Worm (Caenorhabditis elegans) whole organism, mixed stage, embryonic: ENCODE measurements around the gene unc-26.

ENCODE experiments used
- bed-3 ChIP-seq: fragments of 200-800 bp; sonication (Bioruptor generic); optimal IDR thresholded peaks from 3 replicates; lab custom pipeline; 2018; ENCODE audit warnings: mild to moderate bottlenecking, missing genetic modification characterization, moderate library complexity, missing compliant biosample characterization
- ceh-39 ChIP-seq: fragments of 150-350 bp; optimal IDR thresholded peaks from 2 replicates; lab custom pipeline; 2014; ENCODE audit warnings: missing biosample characterization, missing genetic modification characterization
- ceh-83 ChIP-seq: fragments of 200-800 bp; sonication (Bioruptor generic); optimal IDR thresholded peaks from 2 replicates; lab custom pipeline; 2018; ENCODE audit warnings: mild to moderate bottlenecking, missing genetic modification characterization, missing compliant biosample characterization
- ces-1 ChIP-seq: fragments of 150-350 bp; optimal IDR thresholded peaks from 2 replicates; lab custom pipeline; 2014; ENCODE audit warnings: missing biosample characterization, missing genetic modification reagents, missing genetic modification characterization
- cnd-1 ChIP-seq: fragments of 200-800 bp; sonication (Bioruptor generic); optimal IDR thresholded peaks from 2 replicates; lab custom pipeline; 2018; ENCODE audit warnings: mild to moderate bottlenecking, missing genetic modification characterization, missing compliant biosample characterization
- elt-1 ChIP-seq: sonication (generic microtip); optimal IDR thresholded peaks from 2 replicates; lab custom pipeline; 2017; ENCODE audit warnings: missing genetic modification characterization, mild to moderate bottlenecking, missing compliant biosample characterization, antibody characterized with exemption, moderate library complexity, borderline replicate concordance; ENCODE audit not compliant: insufficient read depth
- elt-3 ChIP-seq: fragments of 150-350 bp; optimal IDR thresholded peaks from 2 replicates; lab custom pipeline; 2014; ENCODE audit warnings: missing biosample characterization, missing genetic modification characterization
- flh-1 ChIP-seq: fragments of 200-800 bp; sonication (Bioruptor generic); optimal IDR thresholded peaks from 2 replicates; lab custom pipeline; 2018; ENCODE audit warnings: mild to moderate bottlenecking, missing genetic modification characterization, moderate library complexity, missing compliant biosample characterization
- ham-2 ChIP-seq: fragments of 200-800 bp; sonication (Bioruptor generic); optimal IDR thresholded peaks from 2 replicates; lab custom pipeline; 2018; ENCODE audit warnings: mild to moderate bottlenecking, missing genetic modification characterization, missing compliant biosample characterization
- hlh-1 ChIP-seq: fragments of 150-350 bp; optimal IDR thresholded peaks from 2 replicates; lab custom pipeline; 2014; ENCODE audit warnings: missing biosample characterization, missing genetic modification reagents, missing genetic modification characterization
- lin-13 ChIP-seq: fragments of 150-350 bp; optimal IDR thresholded peaks from 2 replicates; lab custom pipeline; 2014; ENCODE audit warnings: missing biosample characterization, missing genetic modification characterization
- lin-32 ChIP-seq: fragments of 200-800 bp; sonication (Bioruptor generic); optimal IDR thresholded peaks from 2 replicates; lab custom pipeline; 2018; ENCODE audit warnings: mild to moderate bottlenecking, missing genetic modification characterization, missing compliant biosample characterization
- lsy-2 ChIP-seq: fragments of 150-350 bp; optimal IDR thresholded peaks from 2 replicates; lab custom pipeline; 2014; ENCODE audit warnings: missing biosample characterization, missing genetic modification characterization
- mab-5 ChIP-seq: fragments of 150-350 bp; optimal IDR thresholded peaks from 2 replicates; lab custom pipeline; 2014; ENCODE audit warnings: missing biosample characterization, missing genetic modification characterization
- mep-1 ChIP-seq: fragments of 150-350 bp; optimal IDR thresholded peaks from 2 replicates; lab custom pipeline; 2017; ENCODE audit warnings: missing biosample characterization, missing genetic modification reagents, missing genetic modification characterization, inconsistent platforms
- nhr-12 ChIP-seq: fragments of 150-350 bp; optimal IDR thresholded peaks from 2 replicates; lab custom pipeline; 2014; ENCODE audit warnings: missing biosample characterization, missing genetic modification characterization
- nhr-2 ChIP-seq: fragments of 150-350 bp; optimal IDR thresholded peaks from 2 replicates; lab custom pipeline; 2014; ENCODE audit warnings: missing biosample characterization, missing genetic modification characterization
- nhr-237 ChIP-seq: fragments of 150-350 bp; optimal IDR thresholded peaks from 2 replicates; lab custom pipeline; 2014; ENCODE audit warnings: missing biosample characterization, missing genetic modification characterization
- nhr-28 ChIP-seq: fragments of 150-350 bp; optimal IDR thresholded peaks from 2 replicates; lab custom pipeline; 2014; ENCODE audit warnings: missing biosample characterization, missing genetic modification characterization
- nhr-76 ChIP-seq: sonication (generic microtip); optimal IDR thresholded peaks from 2 replicates; lab custom pipeline; 2017; ENCODE audit warnings: missing biosample characterization, missing genetic modification characterization
- pha-4 ChIP-seq: fragments of 150-350 bp; optimal IDR thresholded peaks from 2 replicates; lab custom pipeline; 2018; ENCODE audit warnings: missing biosample characterization, missing genetic modification reagents, missing genetic modification characterization
- sem-2 ChIP-seq: fragments of 200-800 bp; sonication (Bioruptor generic); optimal IDR thresholded peaks from 2 replicates; lab custom pipeline; 2018; ENCODE audit warnings: mild to moderate bottlenecking, missing genetic modification characterization, missing compliant biosample characterization
- snpc-4 ChIP-seq: fragments of 150-350 bp; optimal IDR thresholded peaks from 2 replicates; lab custom pipeline; 2014; ENCODE audit warnings: missing biosample characterization, missing genetic modification characterization
- sptf-1 ChIP-seq: sonication (generic microtip); optimal IDR thresholded peaks from 2 replicates; lab custom pipeline; 2017; ENCODE audit warnings: mild to moderate bottlenecking, missing genetic modification characterization, moderate library complexity, missing compliant biosample characterization
- tbx-8 ChIP-seq: fragments of 200-800 bp; sonication (Bioruptor generic); optimal IDR thresholded peaks from 2 replicates; lab custom pipeline; 2018; ENCODE audit warnings: mild to moderate bottlenecking, missing genetic modification characterization, moderate library complexity, missing compliant biosample characterization
- unc-120 ChIP-seq: sonication (generic microtip); optimal IDR thresholded peaks from 2 replicates; lab custom pipeline; 2017; ENCODE audit warnings: missing genetic modification characterization, missing compliant biosample characterization; ENCODE audit not compliant: poor library complexity, severe bottlenecking
- unc-62 ChIP-seq: fragments of 150-350 bp; optimal IDR thresholded peaks from 2 replicates; lab custom pipeline; 2014; ENCODE audit warnings: missing biosample characterization, missing genetic modification reagents, missing genetic modification characterization
- zip-8 ChIP-seq: fragments of 150-350 bp; optimal IDR thresholded peaks from 2 replicates; lab custom pipeline; 2014; ENCODE audit warnings: missing biosample characterization, missing genetic modification characterization
- ztf-11 ChIP-seq: fragments of 150-350 bp; optimal IDR thresholded peaks from 2 replicates; lab custom pipeline; 2014; ENCODE audit warnings: missing biosample characterization, missing genetic modification characterization

Gene unc-26

DNA sequence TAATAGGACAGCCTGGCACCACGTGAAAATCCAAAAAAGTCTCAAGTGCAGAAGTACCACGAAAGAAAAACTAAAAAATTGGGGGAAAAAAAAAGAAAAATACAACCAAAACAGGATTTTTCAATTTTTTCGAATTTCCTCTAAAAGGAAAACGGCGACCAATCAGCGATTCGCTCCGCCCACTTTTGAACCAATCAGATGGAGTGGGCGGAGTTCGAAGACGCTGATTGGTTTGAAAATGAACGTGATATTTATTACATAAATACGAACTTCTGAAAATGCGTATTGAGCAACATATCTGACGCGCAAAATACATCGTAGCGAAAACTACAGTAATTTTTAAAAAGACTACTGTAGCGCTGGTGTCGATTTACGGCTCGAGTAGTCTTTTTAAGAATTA, 3.9 kb downstream of the unc-26 start:
- TF ChIP-seq lin-32 (no peak), tbx-8 (no peak), sem-2 (GFP tag; lab: Kevin White, UChicago) (no peak), nhr-2 (tag; lab: Kevin White, UChicago) (no peak), elt-1 (tag; lab: Kevin White, UChicago) (no peak), nhr-28 (no peak), hlh-1 (tag; lab: Kevin White, UChicago) (no peak), snpc-4 (tag; lab: Kevin White, UChicago) (no peak), zip-8 (tag; lab: Kevin White, UChicago) (no peak), ham-2 (no peak), flh-1 (GFP tag; lab: Kevin White, UChicago) (no peak), pha-4 (tag; lab: Kevin White, UChicago) (no peak)

DNA sequence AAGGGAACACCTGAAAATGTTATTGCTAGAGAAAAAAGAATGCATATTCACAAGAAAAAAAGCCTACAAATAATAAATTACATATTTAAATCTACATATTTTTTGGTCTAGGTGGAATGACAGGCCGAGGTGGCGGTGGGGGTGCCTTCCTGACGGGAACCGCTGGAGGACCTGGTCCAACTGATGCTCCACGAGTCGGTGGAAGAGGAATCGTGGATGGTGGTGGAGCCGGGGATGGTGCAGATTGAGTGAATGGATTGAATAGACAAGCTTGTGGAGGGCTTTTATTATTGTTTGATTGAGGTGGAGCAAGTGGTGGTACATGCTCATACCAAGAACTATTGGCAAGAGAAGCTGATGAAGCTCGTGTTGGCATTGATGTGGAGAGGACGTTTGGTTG, 10.5 kb downstream of the unc-26 start:
- no peak for TF ChIP-seq pha-4 (tag; lab: Kevin White, UChicago)
- no peak for TF ChIP-seq zip-8 (tag; lab: Kevin White, UChicago)
- no peak for TF ChIP-seq unc-120 (tag; lab: Kevin White, UChicago)
- TF ChIP-seq unc-62 (GFP tag; lab: Kevin White, UChicago), result no peak
- no peak for TF ChIP-seq nhr-12 (tag; lab: Kevin White, UChicago)
- TF ChIP-seq snpc-4 (tag; lab: Kevin White, UChicago), result no peak
- no peak for TF ChIP-seq tbx-8
- no peak for TF ChIP-seq bed-3
- no peak for TF ChIP-seq hlh-1 (tag; lab: Kevin White, UChicago)
- no peak for TF ChIP-seq lin-13 (tag; lab: Kevin White, UChicago)
- TF ChIP-seq ceh-83 (GFP tag; lab: Kevin White, UChicago), result no peak
- TF ChIP-seq ces-1, result no peak
- no peak for TF ChIP-seq elt-1 (tag; lab: Kevin White, UChicago)
- TF ChIP-seq ceh-39 (tag; lab: Kevin White, UChicago), result no peak
- no peak for TF ChIP-seq nhr-76 (tag; lab: Kevin White, UChicago)
- TF ChIP-seq sptf-1 (tag; lab: Kevin White, UChicago), result no peak
- TF ChIP-seq mab-5 (tag; lab: Kevin White, UChicago), result no peak
- TF ChIP-seq mep-1 (tag; lab: Kevin White, UChicago), result no peak
- TF ChIP-seq, all 35 proteins: peak for 0

DNA sequence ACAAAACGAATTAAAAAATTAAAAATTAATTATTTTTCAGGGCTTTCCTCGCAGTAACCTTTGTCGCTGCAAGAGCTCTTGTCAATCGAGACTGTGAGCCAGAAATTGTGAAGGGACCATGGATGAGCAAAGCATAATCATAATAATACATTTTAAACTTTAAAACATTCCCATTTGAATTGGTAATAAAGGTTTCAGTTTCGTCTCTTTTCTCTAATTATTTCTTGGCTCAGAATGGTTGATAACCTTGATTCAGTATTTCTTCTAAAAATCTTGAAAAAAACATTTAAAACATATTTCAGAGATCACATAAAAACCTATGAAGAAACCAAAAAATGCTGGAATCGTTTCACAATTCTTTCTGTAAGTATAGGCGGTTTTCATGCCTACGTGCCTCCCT, 13.4 kb downstream of the unc-26 start, which contains the start of gene JC8.16:
TSS of gene JC8.16 (plus strand) at position 301 of the 400 bp plus-strand sequence.
- no peak for TF ChIP-seq sptf-1 (tag; lab: Kevin White, UChicago)
- no peak for TF ChIP-seq cnd-1 (tag; lab: Kevin White, UChicago)
- TF ChIP-seq lsy-2, result no peak
- no peak for TF ChIP-seq lin-13 (tag; lab: Kevin White, UChicago)
- TF ChIP-seq ztf-11 (tag; lab: Kevin White, UChicago), result no peak
- TF ChIP-seq bed-3, result no peak
- no peak for TF ChIP-seq hlh-1 (tag; lab: Kevin White, UChicago)
- no peak for TF ChIP-seq pha-4 (tag; lab: Kevin White, UChicago)
- TF ChIP-seq sem-2 (GFP tag; lab: Kevin White, UChicago), result no peak
- TF ChIP-seq nhr-12 (tag; lab: Kevin White, UChicago), result no peak
- no peak for TF ChIP-seq nhr-2 (tag; lab: Kevin White, UChicago)

DNA sequence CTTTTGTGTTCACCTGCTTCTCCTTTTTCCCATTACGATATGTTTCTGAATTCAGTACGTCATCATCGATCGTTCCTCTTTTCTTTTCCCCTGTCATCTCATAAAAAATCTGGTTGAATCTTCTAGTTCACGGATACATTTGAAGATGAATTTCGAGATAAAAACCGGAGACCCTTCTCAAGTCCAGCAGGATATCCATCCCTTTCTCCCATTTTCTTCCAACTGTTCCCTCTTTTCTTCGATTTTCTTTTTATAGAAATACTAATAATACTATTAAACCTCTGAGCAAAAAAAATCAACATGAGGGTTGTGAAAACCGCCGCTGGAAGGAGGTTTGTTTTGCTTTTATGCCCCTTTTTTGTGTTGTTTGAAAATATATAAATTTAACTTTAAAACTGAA, 16.4 kb downstream of the unc-26 start, which contains the start of gene bus-12:
TSS of gene bus-12 (plus strand) at position 301 of the 400 bp plus-strand sequence.
- no peak for TF ChIP-seq nhr-237 (tag; lab: Kevin White, UChicago)
- no peak for TF ChIP-seq lin-13 (tag; lab: Kevin White, UChicago)
- no peak for TF ChIP-seq tbx-8
- TF ChIP-seq sptf-1 (tag; lab: Kevin White, UChicago), result no peak
- no peak for TF ChIP-seq ham-2
- no peak for TF ChIP-seq bed-3

- no peak for TF ChIP-seq nhr-237 (tag; lab: Kevin White, UChicago)
- TF ChIP-seq hlh-1 (tag; lab: Kevin White, UChicago), result peak; percentile 11
- peak; percentile 22 for TF ChIP-seq unc-62 (GFP tag; lab: Kevin White, UChicago)
- TF ChIP-seq cnd-1 (tag; lab: Kevin White, UChicago), result no peak
- TF ChIP-seq elt-3, result no peak
Observed at ce11 chrIV:13253841-13254240, 18.5 kb downstream of the unc-26 start, which contains the start of gene ttr-45. Gene ttr-45, plus strand, starts transcription at chrIV:13254225.
